Worm (Caenorhabditis elegans) whole organism, L4/young adult: ENCODE data around the gene F15E6.5.

Experiments
- W03F9.2 ChIP-seq: fragments of 150-350 bp; optimal IDR thresholded peaks from 2 replicates; lab custom pipeline; 2014; ENCODE audit warnings: missing biosample characterization, missing genetic modification characterization
- dao-5 ChIP-seq: sonication (generic microtip); optimal IDR thresholded peaks from 2 replicates; lab custom pipeline; 2016; ENCODE audit warnings: missing genotype, missing genetic modification characterization, moderate library complexity, missing compliant biosample characterization
- him-1 ChIP-seq: sonication (generic microtip); optimal IDR thresholded peaks from 2 replicates; lab custom pipeline; 2016; ENCODE audit warnings: missing genotype, missing genetic modification reagents, missing genetic modification characterization, missing compliant biosample characterization

- TF ChIP-seq him-1 (tag; lab: Kevin White, UChicago) = no peak
- no peak for TF ChIP-seq W03F9.2 (tag; lab: Kevin White, UChicago)
- TF ChIP-seq dao-5 = no peak
Observed at ce11 chrIV:4270925-4271324, 18.4 kb upstream of the F15E6.5 start, which contains the start of gene F36A4.2.
